Worm (Caenorhabditis elegans): Measurements from ENCODE around the gene cyp-13A6.

ce11 chrII:9829108-9829507, 26.5 kb upstream of the cyp-13A6 start, which contains the start of gene ZK938.1:
- TF ChIP-seq rnt-1 (tag; optimal IDR thresholded peaks at IDR 0.05): no peak
- TF ChIP-seq nhr-76 (tag; optimal IDR thresholded peaks at IDR 0.05): no peak
- no peak for TF ChIP-seq nhr-237 (tag; optimal IDR thresholded peaks at IDR 0.05)
- TF ChIP-seq pqm-1 (tag; optimal IDR thresholded peaks at IDR 0.05): no peak
- no peak for TF ChIP-seq ceh-88 (GFP tag; IDR thresholded peaks at IDR 0.05)
- no peak for TF ChIP-seq unc-62 (GFP tag; optimal IDR thresholded peaks at IDR 0.05)
- no peak for TF ChIP-seq elt-3 (tag; optimal IDR thresholded peaks at IDR 0.05)
- TF ChIP-seq irx-1 (tag; optimal IDR thresholded peaks at IDR 0.05): no peak

All from whole organism, L1 larva.